Worm (Caenorhabditis elegans): ENCODE results near the gene F56D6.21.

F56D6.21 gene

DNA sequence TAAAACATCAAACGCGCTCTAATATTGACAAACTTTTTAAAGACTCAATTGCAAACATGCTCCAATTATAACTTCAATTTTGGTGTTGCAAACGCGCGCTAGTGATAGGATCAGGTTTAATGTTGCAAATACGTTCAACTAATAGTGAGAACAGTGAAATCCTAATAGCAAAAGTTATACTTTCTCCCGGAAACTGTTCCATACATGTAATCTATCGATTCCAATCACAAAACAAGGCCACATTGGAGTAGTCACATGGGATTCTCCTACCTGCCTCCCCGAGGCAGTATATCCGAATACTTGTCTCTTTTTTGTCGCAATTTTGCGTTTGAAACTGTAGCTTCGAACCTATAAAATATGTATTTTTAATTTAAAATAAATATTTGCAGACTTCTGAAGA is 34.8 kb upstream of the F56D6.21 start:
- TF ChIP-seq sdz-38 (tag; optimal IDR thresholded peaks at IDR 0.05), result no peak
- no peak for TF ChIP-seq B0336.3 (GFP tag; IDR thresholded peaks at IDR 0.05)
- TF ChIP-seq ztf-22 (GFP tag; optimal IDR thresholded peaks at IDR 0.05), result no peak
- TF ChIP-seq nfya-2 (GFP tag; IDR thresholded peaks at IDR 0.05), result no peak
- no peak for TF ChIP-seq rpc-1 (optimal IDR thresholded peaks at IDR 0.05)
- TF ChIP-seq rpc-1 (tag; optimal IDR thresholded peaks at IDR 0.05), result no peak
- TF ChIP-seq lsy-27 (tag; optimal IDR thresholded peaks at IDR 0.05; ENCODE audit: borderline replicate concordance, insufficient read depth), result no peak
- no peak for TF ChIP-seq Y53G8AR.9 (GFP tag; conservative IDR thresholded peaks at IDR 0.05)
- TF ChIP-seq F37B4.10 (GFP tag; IDR thresholded peaks at IDR 0.05), result no peak
- TF ChIP-seq let-526 (GFP tag; IDR thresholded peaks at IDR 0.05), result no peak
- no peak for TF ChIP-seq ztf-26 (tag; optimal IDR thresholded peaks at IDR 0.05)

DNA sequence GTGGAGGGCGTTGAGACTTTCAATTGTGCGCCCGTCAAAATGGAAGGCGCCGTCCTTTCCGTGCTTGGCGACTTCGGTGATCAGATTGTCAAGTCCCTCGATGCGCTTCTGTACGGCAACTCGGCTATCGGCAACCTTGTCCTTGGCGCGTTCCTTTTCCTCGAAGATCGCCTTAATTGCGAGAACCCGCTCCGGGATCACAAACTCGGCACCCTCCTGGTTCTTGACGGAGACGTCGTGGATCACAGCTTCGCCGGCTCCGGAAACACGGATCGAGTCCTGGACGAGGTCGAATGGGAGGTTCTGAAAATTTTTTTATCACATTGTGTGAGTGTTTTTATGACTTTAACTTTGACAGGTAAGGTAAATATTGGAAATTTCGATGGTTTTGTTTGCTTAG is 31.5 kb upstream of the F56D6.21 start:
- TF ChIP-seq lin-35 (GFP tag; optimal IDR thresholded peaks at IDR 0.05) (peak in 1 of 3 experiments; percentile 25), unc-130 (GFP tag; optimal IDR thresholded peaks at IDR 0.05) (no peak), zfh-2 (GFP tag; conservative IDR thresholded peaks at IDR 0.05) (peak; percentile 50)

DNA sequence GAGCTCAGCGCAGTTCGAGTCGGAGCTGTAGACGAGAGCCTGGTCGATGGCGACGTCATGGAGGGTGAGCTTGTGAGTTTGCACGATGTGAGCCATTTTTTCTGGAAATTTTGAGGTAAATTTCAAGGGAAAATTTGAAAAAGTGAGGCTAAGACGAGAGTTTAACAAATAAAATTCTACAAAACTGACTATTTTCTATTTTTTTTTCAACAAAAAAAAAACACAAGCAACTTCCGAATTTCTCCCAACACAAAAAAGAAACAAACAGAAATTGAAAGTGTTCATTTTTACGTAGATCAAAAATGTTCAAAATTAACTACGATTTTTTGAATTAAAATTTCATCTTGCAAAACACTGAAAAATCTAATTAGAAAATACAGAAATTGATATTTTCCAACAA is 31.0 kb upstream of the F56D6.21 start, which contains the start of gene F37C4.5:
Gene F37C4.5 (minus strand): TSS at position 101 of the 400 bp plus-strand sequence.
- TF ChIP-seq cebp-1 (GFP tag; IDR thresholded peaks at IDR 0.05) (no peak), cebp-1 (tag; optimal IDR thresholded peaks at IDR 0.05) (no peak), F57C9.4 (tag; optimal IDR thresholded peaks at IDR 0.05) (no peak), ceh-58 (GFP tag; IDR thresholded peaks at IDR 0.05) (no peak), dpl-1 (GFP tag; optimal IDR thresholded peaks at IDR 0.05) (no peak), ama-1 (optimal IDR thresholded peaks at IDR 0.05) (no peak), ama-1 (GFP tag; optimal IDR thresholded peaks at IDR 0.05) (no peak), nfya-2 (GFP tag; IDR thresholded peaks at IDR 0.05) (no peak), efl-1 (GFP tag; optimal IDR thresholded peaks at IDR 0.05) (no peak), F22D6.2 (tag; optimal IDR thresholded peaks at IDR 0.05) (no peak), dox-1 (GFP tag; IDR thresholded peaks at IDR 0.05) (no peak), T26A5.8 (tag; optimal IDR thresholded peaks at IDR 0.05) (no peak), Y95B8A.8 (GFP tag; IDR thresholded peaks at IDR 0.05) (no peak), aptf-3 (GFP tag; IDR thresholded peaks at IDR 0.05) (no peak)

DNA sequence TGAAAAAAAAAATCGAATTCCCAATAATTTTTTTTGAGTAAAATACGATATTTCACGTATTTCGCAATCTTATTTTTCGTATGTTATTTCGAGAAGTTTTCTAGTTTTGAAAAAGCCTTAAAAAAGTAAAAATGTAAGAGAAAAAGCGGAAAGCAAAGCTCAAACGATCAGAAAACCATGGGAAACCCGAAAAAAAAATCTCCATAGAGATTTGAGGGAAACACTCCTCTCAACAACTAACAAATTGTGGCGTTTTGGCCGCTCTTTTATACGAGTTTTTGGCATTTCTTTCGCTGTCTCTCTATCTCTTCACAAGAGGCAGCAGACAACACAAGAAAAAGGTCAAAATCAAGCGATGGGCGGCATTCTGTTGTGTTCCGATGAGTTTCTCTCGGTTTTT is 30.3 kb upstream of the F56D6.21 start:
- TF ChIP-seq K12H6.12 (tag; optimal IDR thresholded peaks at IDR 0.05) (peak; percentile 34), ceh-79 (tag; optimal IDR thresholded peaks at IDR 0.05) (no peak), ama-1 (optimal IDR thresholded peaks at IDR 0.05) (peak; percentile 58), ama-1 (GFP tag; optimal IDR thresholded peaks at IDR 0.05) (no peak), tbp1 (GFP tag; optimal IDR thresholded peaks at IDR 0.05) (peak; percentile 32), lin-40 (tag; optimal IDR thresholded peaks at IDR 0.05) (peak; percentile 42), hrde-1 (tag; optimal IDR thresholded peaks at IDR 0.05; ENCODE audit: borderline replicate concordance) (no peak), mcd-1 (GFP tag; IDR thresholded peaks at IDR 0.05) (peak; percentile 30; the same call in 1 of the 2 replicates), zfh-2 (GFP tag; conservative IDR thresholded peaks at IDR 0.05) (0 out of 2 replicates have a peak, but pooled peaks have one; percentile 21), F49E8.2 (tag; optimal IDR thresholded peaks at IDR 0.05; ENCODE audit: insufficient read depth) (no peak), ceh-27 (GFP tag; optimal IDR thresholded peaks at IDR 0.05) (peak; percentile 24), hsf-1 (GFP tag; IDR thresholded peaks at IDR 0.05) (no peak), tlf-1 (GFP tag; optimal IDR thresholded peaks at IDR 0.05) (no peak), hmg-20 (GFP tag; IDR thresholded peaks at IDR 0.05) (no peak), nhr-80 (tag; optimal IDR thresholded peaks at IDR 0.05) (peak; percentile 40), dox-1 (GFP tag; IDR thresholded peaks at IDR 0.05) (peak; percentile 46; the same call in 1 of the 2 replicates), cebp-1 (GFP tag; IDR thresholded peaks at IDR 0.05) (peak; percentile 61; the same call in 1 of the 2 replicates), cebp-1 (tag; optimal IDR thresholded peaks at IDR 0.05) (peak; percentile 92), attf-5 (GFP tag; optimal IDR thresholded peaks at IDR 0.05) (peak; percentile 29), K11D2.4 (GFP tag; IDR thresholded peaks at IDR 0.05) (0 out of 2 replicates have a peak, but pooled peaks have one; percentile 41)
